Worm (Caenorhabditis elegans): ENCODE measurements around the gene C38H2.2.

The C38H2.2 gene

DNA sequence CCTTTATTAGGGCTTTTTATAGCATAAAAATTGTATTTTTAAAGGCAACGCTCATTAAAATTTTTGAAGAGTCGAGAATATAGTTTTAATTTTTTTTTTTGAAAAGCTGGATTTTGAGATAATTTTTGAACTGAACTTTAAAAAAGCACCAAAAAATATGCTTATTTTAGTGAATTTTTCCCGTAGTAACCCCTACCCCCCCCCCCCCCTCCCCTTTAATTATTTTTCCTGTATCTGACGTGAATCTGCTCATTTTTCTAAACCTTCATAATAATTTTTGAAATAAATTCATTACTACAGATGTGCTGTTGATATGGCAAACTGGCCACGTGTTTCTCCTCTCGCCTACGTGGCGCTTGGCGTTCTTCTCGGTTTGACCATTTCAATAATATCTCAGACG, at the start of gene C38H2.2:
TSS of gene C38H2.2 (plus strand) at position 301 of the 400 bp plus-strand sequence.
- TF ChIP-seq ceh-31 (tag; optimal IDR thresholded peaks at IDR 0.05), result no peak
- no peak for TF ChIP-seq elt-4 (tag; optimal IDR thresholded peaks at IDR 0.05)
- TF ChIP-seq tbx-2 (tag; optimal IDR thresholded peaks at IDR 0.05), result no peak
- no peak for TF ChIP-seq ceh-45 (GFP tag; IDR thresholded peaks at IDR 0.05)
- no peak for TF ChIP-seq T23F11.4 (GFP tag; optimal IDR thresholded peaks at IDR 0.05)
- no peak for TF ChIP-seq ceh-14 (tag; optimal IDR thresholded peaks at IDR 0.05)
- no peak for TF ChIP-seq che-1 (tag; optimal IDR thresholded peaks at IDR 0.05)
- TF ChIP-seq elt-2 (tag; optimal IDR thresholded peaks at IDR 0.05), result no peak
- no peak for TF ChIP-seq unc-55 (GFP tag; optimal IDR thresholded peaks at IDR 0.05)
- TF ChIP-seq ztf-16 (tag; optimal IDR thresholded peaks at IDR 0.05), result no peak

DNA sequence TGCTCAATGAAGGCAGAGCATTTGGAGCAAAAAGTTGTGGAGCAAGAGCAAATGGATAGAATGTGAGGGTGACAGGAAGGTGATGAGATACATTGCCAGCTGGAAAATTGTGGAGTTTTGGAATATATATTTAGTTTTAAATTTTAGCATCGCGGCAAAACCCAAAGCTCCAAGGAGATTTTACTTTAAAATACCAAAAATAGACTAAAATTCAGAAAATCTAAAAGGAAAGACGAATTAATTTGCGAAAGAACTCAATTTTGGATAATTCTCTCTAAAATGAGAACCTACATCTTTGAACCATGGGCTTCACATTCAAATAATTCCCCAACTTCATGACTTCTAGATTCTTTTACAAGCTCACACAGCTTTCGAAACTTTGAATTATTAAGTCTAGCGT, 49.0 kb upstream of the C38H2.2 start, which contains the start of gene T07C4.12:
TSS of gene T07C4.12 (minus strand) at position 101 of the 400 bp plus-strand sequence.
- TF ChIP-seq fkh-10 (GFP tag; optimal IDR thresholded peaks at IDR 0.05), result no peak
- TF ChIP-seq fax-1 (tag; optimal IDR thresholded peaks at IDR 0.05), result no peak
- no peak for TF ChIP-seq dve-1 (tag; optimal IDR thresholded peaks at IDR 0.05)
- no peak for TF ChIP-seq C38D4.7 (GFP tag; optimal IDR thresholded peaks at IDR 0.05)
- no peak for TF ChIP-seq ceh-9 (tag; optimal IDR thresholded peaks at IDR 0.05)
- TF ChIP-seq lim-6 (tag; optimal IDR thresholded peaks at IDR 0.05), result no peak
- TF ChIP-seq nhr-232 (tag; optimal IDR thresholded peaks at IDR 0.05), result no peak
- TF ChIP-seq syd-9 (tag; optimal IDR thresholded peaks at IDR 0.05), result no peak
- no peak for TF ChIP-seq elt-2 (tag; optimal IDR thresholded peaks at IDR 0.05)
- TF ChIP-seq unc-55 (GFP tag; optimal IDR thresholded peaks at IDR 0.05), result no peak

DNA sequence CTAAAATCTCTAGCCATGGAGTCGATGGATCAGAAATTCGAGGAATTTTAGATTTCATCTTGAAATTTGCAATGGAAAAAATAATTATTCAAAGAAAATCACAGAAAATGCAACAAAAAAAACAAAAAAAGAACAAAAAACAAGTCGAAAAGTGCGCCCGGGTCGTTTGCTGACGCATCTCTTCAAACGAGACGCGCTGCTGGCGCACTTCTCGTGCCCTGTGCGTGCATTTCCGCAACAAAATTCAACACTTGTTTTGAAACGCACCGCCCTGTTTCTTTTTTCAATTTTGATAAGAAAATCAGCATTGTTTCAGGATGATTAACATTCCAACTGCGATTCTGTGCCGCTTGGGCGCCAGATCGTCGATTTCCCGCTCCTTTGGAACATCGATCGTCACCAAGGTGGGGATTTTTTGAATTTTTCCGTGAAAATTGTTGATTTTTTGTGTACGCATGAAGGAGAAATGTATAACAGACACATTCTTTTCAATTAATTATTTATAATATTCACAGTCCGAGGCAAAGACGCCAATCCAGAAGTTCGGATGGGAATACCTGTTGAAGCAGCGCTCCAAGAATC, 47.5 kb upstream of the C38H2.2 start, which contains the start of the genes jmjd-4 and mev-1:
TSS of gene jmjd-4 (minus strand) at position 58 of the 582 bp plus-strand sequence.
TSS of gene mev-1 (plus strand) at position 317 of the 582 bp plus-strand sequence.
- TF ChIP-seq che-1 (tag; optimal IDR thresholded peaks at IDR 0.05) (peak; percentile 33), C08G9.2 (tag; optimal IDR thresholded peaks at IDR 0.05) (peak; percentile 9), ceh-34 (tag; optimal IDR thresholded peaks at IDR 0.05) (peak; percentile 18), nfya-1 (tag; optimal IDR thresholded peaks at IDR 0.05) (peak; percentile 68), ceh-9 (tag; optimal IDR thresholded peaks at IDR 0.05) (no peak), ceh-18 (tag; optimal IDR thresholded peaks at IDR 0.05) (peak; percentile 70), tbx-2 (tag; optimal IDR thresholded peaks at IDR 0.05) (peak; percentile 50), dmd-4 (tag; optimal IDR thresholded peaks at IDR 0.05; ENCODE audit: borderline replicate concordance) (no peak), ceh-30 (tag; optimal IDR thresholded peaks at IDR 0.05) (peak; percentile 36), tbx-7 (tag; optimal IDR thresholded peaks at IDR 0.05) (no peak), dve-1 (tag; optimal IDR thresholded peaks at IDR 0.05) (peak; percentile 36), ahr-1 (tag; optimal IDR thresholded peaks at IDR 0.05) (peak; percentile 24), unc-42 (tag; optimal IDR thresholded peaks at IDR 0.05) (peak; percentile 31), ceh-31 (tag; optimal IDR thresholded peaks at IDR 0.05) (peak; percentile 56), C38D4.7 (GFP tag; optimal IDR thresholded peaks at IDR 0.05) (peak; percentile 13), elt-2 (tag; optimal IDR thresholded peaks at IDR 0.05) (peak; percentile 60), unc-86 (tag; optimal IDR thresholded peaks at IDR 0.05) (peak; percentile 57), hlh-8 (tag; optimal IDR thresholded peaks at IDR 0.05) (no peak), pax-1 (tag; optimal IDR thresholded peaks at IDR 0.05) (no peak), ceh-14 (tag; optimal IDR thresholded peaks at IDR 0.05) (peak; percentile 43), unc-3 (GFP tag; conservative IDR thresholded peaks at IDR 0.05) (peak; percentile 41; the same call in 1 of the 2 replicates), unc-3 (tag; optimal IDR thresholded peaks at IDR 0.05) (no peak), ref-2 (tag; optimal IDR thresholded peaks at IDR 0.05) (peak; percentile 45), nhr-232 (tag; optimal IDR thresholded peaks at IDR 0.05) (no peak), rnt-1 (tag; optimal IDR thresholded peaks at IDR 0.05) (peak; percentile 58), madf-2 (tag; optimal IDR thresholded peaks at IDR 0.05) (no peak)

DNA sequence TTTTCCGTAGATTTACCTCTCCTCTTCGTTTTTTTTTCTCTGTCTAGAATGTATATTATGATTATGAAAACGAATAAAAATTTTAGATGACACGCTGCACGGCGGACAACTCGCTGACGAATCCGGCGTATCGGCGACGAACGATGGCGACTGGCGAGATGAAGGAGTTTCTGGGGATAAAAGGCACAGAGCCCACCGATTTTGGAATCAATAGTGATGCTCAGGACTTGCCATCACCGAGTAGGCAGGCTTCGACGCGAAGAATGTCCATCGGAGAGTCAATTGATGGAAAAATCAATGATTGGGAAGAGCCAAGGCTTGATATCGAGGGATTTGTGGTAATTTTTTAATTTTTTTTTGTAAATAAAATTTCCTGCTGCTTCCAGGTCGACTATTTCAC, 46.5 kb upstream of the C38H2.2 start, which contains the start of gene ced-9:
TSS of gene ced-9 (plus strand) at position 87 of the 400 bp plus-strand sequence.
- TF ChIP-seq mec-3 (tag; optimal IDR thresholded peaks at IDR 0.05; ENCODE audit: borderline replicate concordance) (no peak), ceh-18 (tag; optimal IDR thresholded peaks at IDR 0.05) (no peak)
